Worm (Caenorhabditis elegans) whole organism, L2 larva: Measurements from ENCODE around the gene C49F5.3.

Source experiments
- F13H6.1 ChIP-seq: sonication (generic microtip); optimal IDR thresholded peaks from 2 replicates; lab custom pipeline; 2016; ENCODE audit warnings: missing genetic modification characterization, missing compliant biosample characterization
- R02D3.7 ChIP-seq: fragments of 150-350 bp; optimal IDR thresholded peaks from 2 replicates; lab custom pipeline; 2014; ENCODE audit warnings: missing biosample characterization, missing genetic modification characterization
- blmp-1 ChIP-seq: sonication (generic microtip); optimal IDR thresholded peaks from 2 replicates; lab custom pipeline; 2017; ENCODE audit warnings: missing genetic modification characterization, mild to moderate bottlenecking, missing compliant biosample characterization, antibody characterized with exemption, moderate library complexity; ENCODE audit not compliant: insufficient read depth
- dmd-4 ChIP-seq: sonication (generic microtip); optimal IDR thresholded peaks from 2 replicates; lab custom pipeline; 2017; ENCODE audit warnings: missing biosample characterization, missing genetic modification characterization
- egl-27 ChIP-seq: sonication (generic microtip); optimal IDR thresholded peaks from 3 replicates; lab custom pipeline; 2017; ENCODE audit warnings: missing biosample characterization, missing genetic modification reagents, missing genetic modification characterization
- lin-39 ChIP-seq: fragments of 150-350 bp; optimal IDR thresholded peaks from 2 replicates; lab custom pipeline; 2014; ENCODE audit warnings: missing biosample characterization, missing genetic modification reagents, missing genetic modification characterization
- mdl-1 ChIP-seq, 2 experiments: fragments of 150-350 bp in 1 of 2; sonication (generic microtip) in 1 of 2; optimal IDR thresholded peaks; 2 replicates each; lab custom pipeline; 2017; ENCODE audit warnings: missing biosample characterization in 2 of 2, missing genetic modification characterization in 2 of 2
- ztf-4 ChIP-seq: fragments of 150-350 bp; optimal IDR thresholded peaks from 2 replicates; lab custom pipeline; 2014; ENCODE audit warnings: missing biosample characterization, missing genetic modification characterization

DNA sequence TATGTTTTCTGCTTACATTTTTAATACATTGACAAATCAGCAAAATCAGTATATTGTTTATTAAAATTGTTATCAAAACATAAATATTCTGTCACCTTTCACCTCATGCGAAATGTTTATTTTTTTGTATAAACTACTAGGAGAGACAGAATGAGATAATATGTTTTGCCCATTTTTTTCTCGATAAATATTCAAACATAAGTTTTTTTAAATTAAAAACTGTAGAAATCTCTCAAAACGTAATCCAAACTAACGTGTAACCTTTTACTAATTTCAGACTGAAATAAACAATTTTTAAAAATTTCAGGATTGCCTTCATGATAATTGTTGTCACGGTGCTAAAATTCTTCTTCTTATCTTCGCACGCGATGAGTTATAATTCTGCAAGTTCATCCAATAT is 26.2 kb downstream of the C49F5.3 start, which contains the start of gene T08D10.5:
- no peak for TF ChIP-seq F13H6.1 (tag; lab: Kevin White, UChicago)
- TF ChIP-seq R02D3.7 (tag; lab: Kevin White, UChicago): no peak
- TF ChIP-seq mdl-1 (tag; optimal IDR thresholded peaks at IDR 0.05; lab: Kevin White, UChicago): no peak
- TF ChIP-seq lin-39 (tag; lab: Kevin White, UChicago): no peak
- no peak for TF ChIP-seq blmp-1 (tag; lab: Kevin White, UChicago)
- TF ChIP-seq ztf-4: no peak
- no peak for TF ChIP-seq egl-27 (tag; lab: Kevin White, UChicago)
- TF ChIP-seq dmd-4: no peak
